Worm (Caenorhabditis elegans) whole organism, L1 larva: ENCODE data around the gene K11H12.11.
A peak's percentile ranks its signal among the peaks of the same experiment; 100 is the strongest.

Experiments
- C04F5.9 ChIP-seq: sonication (generic microtip); optimal IDR thresholded peaks from 2 replicates; lab custom pipeline; 2016; ENCODE audit warnings: missing genetic modification characterization, missing compliant biosample characterization
- aha-1 ChIP-seq: fragments of 150-350 bp; optimal IDR thresholded peaks from 2 replicates; lab custom pipeline; 2014; ENCODE audit warnings: missing biosample characterization, missing genetic modification characterization
- alr-1 ChIP-seq: fragments of 200-800 bp; sonication (Bioruptor generic); optimal IDR thresholded peaks from 2 replicates; lab custom pipeline; 2018; ENCODE audit warnings: borderline replicate concordance, mild to moderate bottlenecking, missing genetic modification characterization, missing compliant biosample characterization
- aly-2 ChIP-seq: fragments of 150-350 bp; optimal IDR thresholded peaks from 2 replicates; lab custom pipeline; 2014; ENCODE audit warnings: missing biosample characterization, missing genetic modification characterization
- blmp-1 ChIP-seq: fragments of 150-350 bp; optimal IDR thresholded peaks from 2 replicates; lab custom pipeline; 2014; ENCODE audit warnings: missing biosample characterization, missing genetic modification characterization
- ceh-63 ChIP-seq: fragments of 200-800 bp; sonication (Bioruptor generic); optimal IDR thresholded peaks from 2 replicates; lab custom pipeline; 2018; ENCODE audit warnings: mild to moderate bottlenecking, missing genetic modification characterization, missing compliant biosample characterization
- ceh-8 ChIP-seq: fragments of 200-800 bp; sonication (Bioruptor generic); optimal IDR thresholded peaks from 2 replicates; lab custom pipeline; 2018; ENCODE audit warnings: mild to moderate bottlenecking, missing genetic modification characterization, moderate library complexity, missing compliant biosample characterization
- ceh-90 ChIP-seq: sonication (generic microtip); optimal IDR thresholded peaks from 2 replicates; lab custom pipeline; 2016; ENCODE audit warnings: missing genetic modification characterization, missing compliant biosample characterization
- ces-1 ChIP-seq: fragments of 150-350 bp; optimal IDR thresholded peaks from 2 replicates; lab custom pipeline; 2014; ENCODE audit warnings: missing biosample characterization, missing genetic modification reagents, missing genetic modification characterization
- dsc-1 ChIP-seq: sonication (generic microtip); optimal IDR thresholded peaks from 2 replicates; lab custom pipeline; 2016; ENCODE audit warnings: mild to moderate bottlenecking, missing genetic modification characterization, missing compliant biosample characterization
- efl-1 ChIP-seq, 4 experiments: fragments of 150-350 bp; optimal IDR thresholded peaks in 3 of 4; peaks in 1 of 4; 1 replicate in 1 of 4; 2 replicates in 3 of 4; lab custom pipeline; 2014; ENCODE audit warnings: missing biosample characterization in 2 of 4, missing genetic modification characterization in 2 of 4, missing genetic modification reagents in 2 of 4
- elt-2 ChIP-seq: sonication (generic microtip); optimal IDR thresholded peaks from 2 replicates; lab custom pipeline; 2016; ENCODE audit warnings: missing genetic modification characterization, mild to moderate bottlenecking, inconsistent platforms, missing compliant biosample characterization, missing genetic modification reagents
- ets-5 ChIP-seq: fragments of 200-800 bp; sonication (Bioruptor generic); IDR thresholded peaks from 2 replicates; pipeline ENCODE4 v1.3.6; 2022; ENCODE audit warnings: missing genetic modification characterization, missing compliant biosample characterization
- fkh-4 ChIP-seq: sonication (generic microtip); optimal IDR thresholded peaks from 2 replicates; lab custom pipeline; 2016; ENCODE audit warnings: missing compliant biosample characterization, missing genetic modification characterization, borderline replicate concordance
- fkh-8 ChIP-seq: sonication (generic microtip); optimal IDR thresholded peaks from 2 replicates; lab custom pipeline; 2016; ENCODE audit warnings: mild to moderate bottlenecking, missing genetic modification characterization, missing compliant biosample characterization
- fos-1 ChIP-seq: fragments of 150-350 bp; optimal IDR thresholded peaks from 2 replicates; lab custom pipeline; 2014; ENCODE audit warnings: missing biosample characterization, missing genetic modification characterization
- grh-1 ChIP-seq: fragments of 200-800 bp; sonication (Bioruptor generic); IDR thresholded peaks from 2 replicates; pipeline ENCODE4 v1.3.6; 2022; ENCODE audit warnings: missing genetic modification reagents, missing genetic modification characterization, missing compliant biosample characterization
- hlh-17 ChIP-seq: fragments of 200-800 bp; sonication (Bioruptor generic); optimal IDR thresholded peaks from 2 replicates; lab custom pipeline; 2018; ENCODE audit warnings: missing genetic modification characterization, mild to moderate bottlenecking, missing compliant biosample characterization, moderate library complexity, borderline replicate concordance
- hlh-4 ChIP-seq: sonication (generic microtip); optimal IDR thresholded peaks from 2 replicates; lab custom pipeline; 2016; ENCODE audit warnings: mild to moderate bottlenecking, missing genetic modification characterization, missing compliant biosample characterization
- irx-1 ChIP-seq: sonication (generic microtip); optimal IDR thresholded peaks from 2 replicates; lab custom pipeline; 2016; ENCODE audit warnings: missing genetic modification characterization, missing compliant biosample characterization
- jun-1 ChIP-seq: fragments of 150-350 bp; optimal IDR thresholded peaks from 2 replicates; lab custom pipeline; 2014; ENCODE audit warnings: missing biosample characterization, missing genetic modification reagents, missing genetic modification characterization
- lin-14 ChIP-seq: fragments of 200-800 bp; sonication (Bioruptor generic); optimal IDR thresholded peaks from 2 replicates; lab custom pipeline; 2018; ENCODE audit warnings: mild to moderate bottlenecking, missing genetic modification characterization, moderate library complexity, missing compliant biosample characterization
- lin-15B ChIP-seq: fragments of 150-350 bp; sonication (generic microtip); optimal IDR thresholded peaks from 3 replicates; lab custom pipeline; 2014; ENCODE audit warnings: missing biosample characterization, missing genetic modification characterization
- lin-39 ChIP-seq: fragments of 150-350 bp; optimal IDR thresholded peaks from 2 replicates; lab custom pipeline; 2014; ENCODE audit warnings: missing biosample characterization, missing genetic modification reagents, missing genetic modification characterization
- mab-9 ChIP-seq: fragments of 200-800 bp; sonication (Bioruptor generic); IDR thresholded peaks from 2 replicates; pipeline ENCODE4 v1.3.6; 2022; ENCODE audit warnings: missing genetic modification reagents, missing genetic modification characterization, missing compliant biosample characterization
- mdl-1 ChIP-seq, 2 experiments: fragments of 150-350 bp; optimal IDR thresholded peaks; 2 replicates each; lab custom pipeline; 2014 to 2017; ENCODE audit warnings: missing biosample characterization in 2 of 2, missing genetic modification characterization in 2 of 2, inconsistent platforms in 1 of 2
- mef-2 ChIP-seq: fragments of 150-350 bp; optimal IDR thresholded peaks from 2 replicates; lab custom pipeline; 2014; ENCODE audit warnings: missing biosample characterization, missing genetic modification characterization
- nhr-11 ChIP-seq: fragments of 150-350 bp; optimal IDR thresholded peaks from 2 replicates; lab custom pipeline; 2014; ENCODE audit warnings: missing biosample characterization, missing genetic modification characterization
- nhr-12 ChIP-seq: sonication (generic microtip); optimal IDR thresholded peaks from 2 replicates; lab custom pipeline; 2017; ENCODE audit warnings: missing biosample characterization, missing genetic modification characterization
- nhr-19 ChIP-seq: fragments of 200-800 bp; sonication (Bioruptor generic); conservative IDR thresholded peaks from 2 replicates; pipeline ENCODE4 v1.3.6; 2022; ENCODE audit warnings: missing genetic modification characterization, missing compliant biosample characterization
- nhr-28 ChIP-seq: fragments of 150-350 bp; optimal IDR thresholded peaks from 2 replicates; lab custom pipeline; 2014; ENCODE audit warnings: missing biosample characterization, missing genetic modification characterization
- nhr-71 ChIP-seq: sonication (generic microtip); optimal IDR thresholded peaks from 2 replicates; lab custom pipeline; 2016; ENCODE audit warnings: mild to moderate bottlenecking, missing genetic modification characterization, moderate library complexity, missing compliant biosample characterization
- nhr-85 ChIP-seq: sonication (generic microtip); peaks from one replicate; lab custom pipeline; 2016; ENCODE audit warnings: missing genetic modification characterization, inconsistent platforms, missing compliant biosample characterization
- nhr-90 ChIP-seq: sonication (generic microtip); optimal IDR thresholded peaks from 2 replicates; lab custom pipeline; 2016; ENCODE audit warnings: mild to moderate bottlenecking, missing genetic modification characterization, missing compliant biosample characterization; ENCODE audit not compliant: poor library complexity
- pax-3 ChIP-seq: fragments of 200-800 bp; sonication (Bioruptor generic); optimal IDR thresholded peaks from 2 replicates; lab custom pipeline; 2018; ENCODE audit warnings: mild to moderate bottlenecking, missing genetic modification characterization, moderate library complexity, missing compliant biosample characterization
- snpc-4 ChIP-seq: fragments of 150-350 bp; optimal IDR thresholded peaks from 2 replicates; lab custom pipeline; 2014; ENCODE audit warnings: missing biosample characterization, missing genetic modification characterization
- snu-23 ChIP-seq: sonication (generic microtip); optimal IDR thresholded peaks from 2 replicates; lab custom pipeline; 2016; ENCODE audit warnings: missing genetic modification characterization, missing compliant biosample characterization
- sox-4 ChIP-seq: sonication (generic microtip); optimal IDR thresholded peaks from 2 replicates; lab custom pipeline; 2016; ENCODE audit warnings: missing genetic modification characterization, missing compliant biosample characterization
- swsn-7 ChIP-seq: sonication (generic microtip); optimal IDR thresholded peaks from 2 replicates; lab custom pipeline; 2016; ENCODE audit warnings: missing genetic modification characterization, missing compliant biosample characterization
- tbx-2 ChIP-seq: sonication (generic microtip); optimal IDR thresholded peaks from 2 replicates; lab custom pipeline; 2016; ENCODE audit warnings: missing genetic modification characterization, missing compliant biosample characterization
- tlp-1 ChIP-seq: fragments of 150-350 bp; optimal IDR thresholded peaks from 2 replicates; lab custom pipeline; 2014; ENCODE audit warnings: missing biosample characterization, missing genetic modification characterization
- unc-130 ChIP-seq: fragments of 150-350 bp; optimal IDR thresholded peaks from 2 replicates; lab custom pipeline; 2017; ENCODE audit warnings: missing biosample characterization, missing genetic modification characterization, inconsistent platforms
- unc-30 ChIP-seq: sonication (generic microtip); optimal IDR thresholded peaks from 2 replicates; lab custom pipeline; 2017; ENCODE audit warnings: missing biosample characterization, missing genetic modification characterization
- unc-62 ChIP-seq: fragments of 150-350 bp; optimal IDR thresholded peaks from 2 replicates; lab custom pipeline; 2014; ENCODE audit warnings: missing biosample characterization, missing genetic modification reagents, missing genetic modification characterization
- unc-98 ChIP-seq: fragments of 200-800 bp; sonication (Bioruptor generic); IDR thresholded peaks from 2 replicates; pipeline ENCODE4 v1.3.6; 2022; ENCODE audit warnings: missing genetic modification characterization, missing compliant biosample characterization
- zip-4 ChIP-seq: fragments of 200-800 bp; sonication (Bioruptor generic); optimal IDR thresholded peaks from 2 replicates; lab custom pipeline; 2018; ENCODE audit warnings: mild to moderate bottlenecking, missing genetic modification characterization, moderate library complexity, missing compliant biosample characterization
- ztf-11 ChIP-seq, 2 experiments: sonication (generic microtip); optimal IDR thresholded peaks; 2 replicates each; lab custom pipeline; 2016 to 2017; ENCODE audit warnings: missing genetic modification characterization in 2 of 2, missing biosample characterization in 1 of 2, missing compliant biosample characterization in 1 of 2
- ztf-4 ChIP-seq: fragments of 150-350 bp; optimal IDR thresholded peaks from 2 replicates; lab custom pipeline; 2014; ENCODE audit warnings: missing biosample characterization, missing genetic modification characterization

K11H12.11 gene

ce11 chrIV:639167-639566, 31.2 kb downstream of the K11H12.11 start:
- TF ChIP-seq alr-1 (tag; lab: Kevin White, UChicago): no peak
- no peak for TF ChIP-seq lin-15B (tag; lab: Kevin White, UChicago)
- peak; percentile 59 for TF ChIP-seq pax-3 (tag; lab: Kevin White, UChicago)
- no peak for TF ChIP-seq nhr-90 (tag; lab: Kevin White, UChicago)
- no peak for TF ChIP-seq aly-2
- TF ChIP-seq fkh-8 (tag; lab: Kevin White, UChicago): no peak
- no peak for TF ChIP-seq nhr-19 (GFP tag; lab: Robert Waterston, UW)
- no peak for TF ChIP-seq nhr-11 (tag; lab: Kevin White, UChicago)
- no peak for TF ChIP-seq nhr-12 (tag; lab: Kevin White, UChicago)
- TF ChIP-seq jun-1: no peak
- TF ChIP-seq hlh-17: no peak
- no peak for TF ChIP-seq tlp-1 (tag; lab: Kevin White, UChicago)
- TF ChIP-seq mab-9 (GFP tag; lab: Robert Waterston, UW): no peak
- TF ChIP-seq ces-1 (GFP tag; lab: Kevin White, UChicago): no peak
- peak; percentile 33 for TF ChIP-seq dsc-1 (tag; lab: Kevin White, UChicago)
- no peak for TF ChIP-seq unc-130 (tag; lab: Kevin White, UChicago)
- TF ChIP-seq lin-14: peak; percentile 18
- no peak for TF ChIP-seq fos-1 (tag; lab: Kevin White, UChicago)

ce11 chrIV:633565-633964, 36.8 kb downstream of the K11H12.11 start:
- TF ChIP-seq unc-30 (tag; lab: Kevin White, UChicago) (no peak), elt-2 (tag; lab: Kevin White, UChicago) (no peak), ets-5 (GFP tag; lab: Robert Waterston, UW) (no peak), ceh-8 (GFP tag; lab: Kevin White, UChicago) (no peak), ztf-11 (tag; optimal IDR thresholded peaks at IDR 0.05; lab: Kevin White, UChicago) (no peak), efl-1 (optimal IDR thresholded peaks at IDR 0.05; lab: Kevin White, UChicago) (no peak), efl-1 (GFP tag; optimal IDR thresholded peaks at IDR 0.05 in 1 of 2; lab: Kevin White, UChicago) (no peak), swsn-7 (tag; lab: Kevin White, UChicago) (no peak), snu-23 (GFP tag; lab: Kevin White, UChicago) (no peak), ceh-90 (tag; lab: Kevin White, UChicago) (no peak), mdl-1 (tag; optimal IDR thresholded peaks at IDR 0.05; lab: Kevin White, UChicago) (no peak), unc-62 (GFP tag; lab: Kevin White, UChicago) (no peak), mef-2 (tag; lab: Kevin White, UChicago) (no peak), aly-2 (no peak), C04F5.9 (tag; lab: Kevin White, UChicago) (no peak), zip-4 (GFP tag; lab: Kevin White, UChicago) (no peak), nhr-90 (tag; lab: Kevin White, UChicago) (no peak), unc-130 (tag; lab: Kevin White, UChicago) (no peak), nhr-11 (tag; lab: Kevin White, UChicago) (no peak), unc-98 (no peak), nhr-71 (no peak)
- TF ChIP-seq, all 84 proteins: peak for 0

DNA sequence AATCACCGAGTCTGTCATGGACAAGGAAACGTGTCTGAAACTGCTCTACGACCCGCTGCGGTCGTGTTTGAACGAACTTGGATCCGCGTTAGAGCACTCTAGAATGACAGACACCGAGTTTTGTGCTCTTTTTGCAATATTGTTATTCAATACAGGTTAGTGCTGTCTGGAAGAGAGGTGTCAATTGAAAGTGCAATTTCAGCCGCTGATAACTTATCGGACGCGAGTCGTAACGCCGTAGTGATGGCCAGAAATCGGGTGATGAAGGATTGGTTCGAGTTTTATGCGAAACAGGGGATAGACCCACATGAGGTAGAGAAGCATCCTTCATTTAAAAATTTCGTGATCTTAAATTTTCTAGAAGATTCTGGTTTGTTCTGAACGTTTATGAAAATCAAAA, 38.5 kb downstream of the K11H12.11 start:
- peak; percentile 29 for TF ChIP-seq nhr-85 (tag; lab: Kevin White, UChicago)
- no peak for TF ChIP-seq hlh-4 (tag; lab: Kevin White, UChicago)

DNA sequence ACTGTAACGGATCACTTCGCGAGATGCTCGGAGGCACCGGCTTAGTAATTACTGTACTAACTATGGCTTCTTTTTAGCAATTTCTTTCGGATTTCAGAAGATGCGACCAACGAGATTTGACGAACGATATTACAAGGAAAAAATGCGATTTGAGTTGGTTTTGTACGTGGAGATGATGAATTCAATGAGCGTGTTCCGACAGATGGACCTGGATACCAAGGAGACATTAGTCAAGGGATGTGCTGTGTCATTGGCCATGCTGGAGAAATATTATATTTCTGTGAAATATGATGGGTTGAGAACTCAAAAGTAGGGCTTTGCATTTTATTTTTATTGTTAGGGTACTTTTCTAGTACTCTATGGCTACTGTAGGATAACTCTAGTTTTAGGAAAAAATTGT, 39.8 kb downstream of the K11H12.11 start:
- TF ChIP-seq fos-1 (tag; lab: Kevin White, UChicago) (no peak), snpc-4 (tag; lab: Kevin White, UChicago) (no peak), aha-1 (tag; lab: Kevin White, UChicago) (no peak), sox-4 (tag; lab: Kevin White, UChicago) (no peak), nhr-28 (tag; lab: Kevin White, UChicago) (no peak), ceh-63 (no peak), tbx-2 (tag; lab: Kevin White, UChicago) (no peak), irx-1 (tag; lab: Kevin White, UChicago) (no peak), hlh-17 (no peak), grh-1 (GFP tag; lab: Robert Waterston, UW) (no peak), nhr-19 (GFP tag; lab: Robert Waterston, UW) (no peak), fkh-4 (tag; lab: Kevin White, UChicago) (no peak), blmp-1 (tag; lab: Kevin White, UChicago) (no peak), lin-39 (tag; lab: Kevin White, UChicago) (no peak), ztf-4 (tag; lab: Kevin White, UChicago) (no peak)
